Worm (Caenorhabditis elegans) whole organism, midembryonic: Measurements from ENCODE around the gene C10E2.1.

Experiments
- T22C8.4 ChIP-seq: fragments of 200-800 bp; sonication (Bioruptor generic); IDR thresholded peaks from 2 replicates; pipeline ENCODE4 v1.3.6; 2022; ENCODE audit warnings: missing genetic modification characterization, missing compliant biosample characterization
- cog-1 ChIP-seq: sonication (generic microtip); optimal IDR thresholded peaks from 2 replicates; lab custom pipeline; 2016; ENCODE audit warnings: missing genetic modification characterization, missing compliant biosample characterization
- med-1 ChIP-seq: sonication (generic microtip); optimal IDR thresholded peaks from 2 replicates; lab custom pipeline; 2017; ENCODE audit warnings: missing genetic modification characterization, mild to moderate bottlenecking, missing compliant biosample characterization, antibody characterized with exemption, missing genetic modification reagents; ENCODE audit not compliant: insufficient read depth
- tab-1 ChIP-seq: fragments of 200-800 bp; sonication (Bioruptor generic); IDR thresholded peaks from 2 replicates; pipeline ENCODE4 v1.3.6; 2022; ENCODE audit warnings: missing genetic modification characterization, missing compliant biosample characterization
- ztf-23 ChIP-seq: fragments of 200-800 bp; sonication (Bioruptor generic); IDR thresholded peaks from 2 replicates; pipeline ENCODE4 v1.3.6; 2022; ENCODE audit warnings: missing genetic modification reagents, missing genetic modification characterization, missing compliant biosample characterization
- ztf-29 ChIP-seq: fragments of 200-800 bp; sonication (Bioruptor generic); IDR thresholded peaks from 2 replicates; pipeline ENCODE4 v1.3.6; 2022; ENCODE audit warnings: missing genetic modification reagents, missing genetic modification characterization, missing compliant biosample characterization

- TF ChIP-seq ztf-29 (GFP tag; lab: Robert Waterston, UW): no peak
- no peak for TF ChIP-seq ztf-23 (GFP tag; lab: Robert Waterston, UW)
- TF ChIP-seq med-1 (GFP tag; lab: Kevin White, UChicago): no peak
- TF ChIP-seq tab-1 (GFP tag; lab: Robert Waterston, UW): no peak
- TF ChIP-seq T22C8.4 (GFP tag; lab: Robert Waterston, UW): no peak
- TF ChIP-seq cog-1 (tag; lab: Kevin White, UChicago): no peak
Observed at ce11 chrX:16814913-16815312, 52.3 kb downstream of the C10E2.1 start.
